Worm (Caenorhabditis elegans) whole organism, L1 larva: ENCODE results near the gene dpy-30.

Experiments
- ama-1 ChIP-seq: fragments of 150-350 bp; optimal IDR thresholded peaks from 2 replicates; lab custom pipeline; 2014
- ceh-88 ChIP-seq: fragments of 200-800 bp; sonication (Bioruptor generic); IDR thresholded peaks from 2 replicates; pipeline ENCODE4 v1.3.6; 2022; ENCODE audit warnings: missing genetic modification characterization, missing compliant biosample characterization
- fkh-10 ChIP-seq: sonication (generic microtip); optimal IDR thresholded peaks from 2 replicates; lab custom pipeline; 2017; ENCODE audit warnings: missing biosample characterization, missing genetic modification reagents, missing genetic modification characterization
- fos-1 ChIP-seq: fragments of 150-350 bp; optimal IDR thresholded peaks from 2 replicates; lab custom pipeline; 2014; ENCODE audit warnings: missing biosample characterization, missing genetic modification characterization
- hlh-17 ChIP-seq: fragments of 200-800 bp; sonication (Bioruptor generic); optimal IDR thresholded peaks from 2 replicates; lab custom pipeline; 2018; ENCODE audit warnings: missing genetic modification characterization, mild to moderate bottlenecking, missing compliant biosample characterization, moderate library complexity, borderline replicate concordance
- lin-35 ChIP-seq, 2 experiments: fragments of 150-350 bp; optimal IDR thresholded peaks; 2 replicates each; lab custom pipeline; 2014; ENCODE audit warnings: missing biosample characterization in 2 of 2, missing genetic modification characterization in 2 of 2, missing genetic modification reagents in 2 of 2
- lin-39 ChIP-seq: fragments of 150-350 bp; optimal IDR thresholded peaks from 2 replicates; lab custom pipeline; 2014; ENCODE audit warnings: missing biosample characterization, missing genetic modification reagents, missing genetic modification characterization
- lir-3 ChIP-seq: sonication (generic microtip); optimal IDR thresholded peaks from 2 replicates; lab custom pipeline; 2016; ENCODE audit warnings: mild to moderate bottlenecking, missing genetic modification characterization, moderate library complexity, missing compliant biosample characterization; ENCODE audit not compliant: poor library complexity
- nhr-77 ChIP-seq: fragments of 150-350 bp; optimal IDR thresholded peaks from 2 replicates; lab custom pipeline; 2014; ENCODE audit warnings: missing biosample characterization, missing genetic modification characterization
- skn-1 ChIP-seq: fragments of 150-350 bp; optimal IDR thresholded peaks from 2 replicates; lab custom pipeline; 2014; ENCODE audit warnings: missing biosample characterization, missing genetic modification characterization
- snpc-4 ChIP-seq: fragments of 150-350 bp; optimal IDR thresholded peaks from 2 replicates; lab custom pipeline; 2014; ENCODE audit warnings: missing biosample characterization, missing genetic modification characterization
- swsn-7 ChIP-seq: sonication (generic microtip); optimal IDR thresholded peaks from 2 replicates; lab custom pipeline; 2016; ENCODE audit warnings: missing genetic modification characterization, missing compliant biosample characterization
- ztf-11 ChIP-seq, 2 experiments: sonication (generic microtip); optimal IDR thresholded peaks; 2 replicates each; lab custom pipeline; 2016 to 2017; ENCODE audit warnings: missing genetic modification characterization in 2 of 2, missing biosample characterization in 1 of 2, missing compliant biosample characterization in 1 of 2

DNA sequence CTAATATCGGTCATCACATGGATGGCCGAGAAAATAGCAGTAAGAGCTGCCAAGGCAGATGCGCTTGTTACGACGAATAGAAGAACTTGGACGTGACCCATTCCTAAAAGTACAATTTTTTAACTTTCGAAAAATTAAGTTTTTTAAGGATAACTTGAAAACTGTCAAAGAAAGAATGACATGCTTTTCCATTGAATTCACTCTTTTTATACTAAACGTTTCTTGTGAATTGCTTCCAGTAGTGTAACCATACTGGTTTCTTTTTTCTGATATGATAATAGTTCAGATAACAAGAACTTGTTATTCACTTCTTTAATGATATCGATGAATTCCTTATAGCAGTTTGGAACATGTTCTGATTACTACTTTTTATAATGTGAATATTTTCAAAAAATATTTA is 23.7 kb upstream of the dpy-30 start, which contains the start of gene col-37:
- TF ChIP-seq ztf-11 (tag; optimal IDR thresholded peaks at IDR 0.05; lab: Kevin White, UChicago) (no peak), ama-1 (lab: Kevin White, UChicago) (no peak), hlh-17 (no peak), nhr-77 (tag; lab: Kevin White, UChicago) (no peak), swsn-7 (tag; lab: Kevin White, UChicago) (no peak), fos-1 (tag; lab: Kevin White, UChicago) (no peak), lir-3 (tag; lab: Kevin White, UChicago) (no peak), lin-39 (no peak), fkh-10 (no peak), ceh-88 (no peak), snpc-4 (tag; lab: Kevin White, UChicago) (no peak), skn-1 (tag; lab: Kevin White, UChicago) (no peak), lin-35 (GFP tag; optimal IDR thresholded peaks at IDR 0.05; lab: Kevin White, UChicago) (no peak)
